Fruit fly (Drosophila melanogaster) whole organism, embryonic: ENCODE results near the gene CG12206.

Experiments used
- Bdp1 ChIP-seq: fragments of 200-800 bp; sonication (Bioruptor generic); optimal IDR thresholded peaks from 3 replicates; lab custom pipeline; 2016; ENCODE audit warnings: missing biosample characterization, missing genetic modification characterization
- CG10209 ChIP-seq: fragments of 200-800 bp; sonication (Bioruptor generic); optimal IDR thresholded peaks from 3 replicates; lab custom pipeline; 2017; ENCODE audit warnings: missing biosample characterization, mild to moderate bottlenecking, missing genetic modification characterization, missing genetic modification reagents
- CG10267 ChIP-seq: fragments of 200-800 bp; sonication (Bioruptor generic); optimal IDR thresholded peaks from 2 replicates; lab custom pipeline; 2018; ENCODE audit warnings: missing biosample characterization, mild to moderate bottlenecking, missing genetic modification characterization, moderate library complexity
- CG10274 ChIP-seq: fragments of 200-800 bp; sonication (Bioruptor generic); optimal IDR thresholded peaks from 3 replicates; lab custom pipeline; 2017; ENCODE audit warnings: missing biosample characterization, mild to moderate bottlenecking, missing genetic modification characterization
- CG10565 ChIP-seq: fragments of 200-800 bp; sonication (Bioruptor generic); optimal IDR thresholded peaks from 3 replicates; lab custom pipeline; 2016; ENCODE audit warnings: missing biosample characterization, mild to moderate bottlenecking, missing genetic modification characterization
- CG10959 ChIP-seq: fragments of 200-800 bp; sonication (Bioruptor generic); IDR thresholded peaks from 2 replicates; pipeline ENCODE4 v1.3.6; 2022; ENCODE audit warnings: missing biosample characterization, missing genetic modification characterization
- CG11247 ChIP-seq: fragments of 200-800 bp; sonication (Bioruptor generic); IDR thresholded peaks from 2 replicates; pipeline ENCODE4 v1.3.6; 2022; ENCODE audit warnings: missing biosample characterization, missing genetic modification characterization
- CG12155 ChIP-seq: fragments of 200-800 bp; sonication (Bioruptor generic); optimal IDR thresholded peaks from 3 replicates; lab custom pipeline; 2016; ENCODE audit warnings: missing biosample characterization, missing genetic modification characterization
- CG1233 ChIP-seq: fragments of 200-800 bp; sonication (Bioruptor generic); optimal IDR thresholded peaks from 4 replicates; lab custom pipeline; 2018; ENCODE audit warnings: missing biosample characterization, mild to moderate bottlenecking, missing genetic modification characterization
- CG16863 ChIP-seq: fragments of 200-800 bp; sonication (Bioruptor generic); optimal IDR thresholded peaks from 3 replicates; lab custom pipeline; 2016; ENCODE audit warnings: missing biosample characterization, missing genetic modification characterization
- CG17912 ChIP-seq: fragments of 200-800 bp; sonication (Bioruptor generic); optimal IDR thresholded peaks from 2 replicates; lab custom pipeline; 2018; ENCODE audit warnings: missing biosample characterization, mild to moderate bottlenecking, missing genetic modification characterization
- CG1792 ChIP-seq: fragments of 200-800 bp; sonication (Bioruptor generic); optimal IDR thresholded peaks from 2 replicates; lab custom pipeline; 2016; ENCODE audit warnings: missing biosample characterization, missing genetic modification characterization
- CG2120 ChIP-seq: fragments of 200-800 bp; sonication (Bioruptor generic); optimal IDR thresholded peaks from 3 replicates; lab custom pipeline; 2016; ENCODE audit warnings: missing biosample characterization, missing genetic modification characterization
- CG33557 ChIP-seq: fragments of 200-800 bp; sonication (Bioruptor generic); optimal IDR thresholded peaks from 2 replicates; lab custom pipeline; 2019; ENCODE audit warnings: missing biosample characterization, mild to moderate bottlenecking, missing genetic modification characterization, moderate library complexity
- CG43689 ChIP-seq: fragments of 200-800 bp; sonication (Bioruptor generic); IDR thresholded peaks from 2 replicates; pipeline ENCODE4 v1.3.6; 2022; ENCODE audit warnings: missing biosample characterization, missing genetic modification characterization
- CG4707 ChIP-seq: fragments of 200-800 bp; sonication (Bioruptor generic); optimal IDR thresholded peaks from 2 replicates; lab custom pipeline; 2018; ENCODE audit warnings: missing biosample characterization, mild to moderate bottlenecking, missing genetic modification characterization, moderate library complexity
- CG5953 ChIP-seq: fragments of 200-800 bp; sonication (Bioruptor generic); IDR thresholded peaks from 2 replicates; pipeline ENCODE4 v1.3.6; 2022; ENCODE audit warnings: missing biosample characterization, missing genetic modification characterization
- CG6175 ChIP-seq: fragments of 200-800 bp; sonication (Bioruptor generic); IDR thresholded peaks from 3 replicates; pipeline ENCODE4 v1.3.6; 2022; ENCODE audit warnings: missing biosample characterization, missing genetic modification characterization
- CG6689 ChIP-seq: fragments of 200-800 bp; sonication (Bioruptor generic); IDR thresholded peaks from 2 replicates; pipeline ENCODE4 v1.3.6; 2022; ENCODE audit warnings: missing biosample characterization, missing genetic modification characterization
- CG8281 ChIP-seq: fragments of 200-800 bp; sonication (Bioruptor generic); optimal IDR thresholded peaks from 2 replicates; lab custom pipeline; 2018; ENCODE audit warnings: missing biosample characterization, mild to moderate bottlenecking, missing genetic modification characterization, moderate library complexity
- CG8944 ChIP-seq: fragments of 200-800 bp; sonication (Bioruptor generic); optimal IDR thresholded peaks from 3 replicates; lab custom pipeline; 2016; ENCODE audit warnings: missing biosample characterization, missing genetic modification characterization
- CG9797 ChIP-seq: fragments of 200-800 bp; sonication (Bioruptor generic); optimal IDR thresholded peaks from 3 replicates; lab custom pipeline; 2018; ENCODE audit warnings: missing biosample characterization, mild to moderate bottlenecking, missing genetic modification characterization
- CG9932 ChIP-seq: fragments of 200-800 bp; sonication (Bioruptor generic); IDR thresholded peaks from 2 replicates; pipeline ENCODE4 v1.3.6; 2022; ENCODE audit warnings: missing biosample characterization, missing genetic modification characterization
- D ChIP-seq, 2 experiments: fragments of 200-800 bp in 1 of 2; fragments of >200 bp in 1 of 2; sonication (Bioruptor generic) in 1 of 2; optimal IDR thresholded peaks; 2 replicates in 1 of 2; 3 replicates in 1 of 2; lab custom pipeline; 2017; ENCODE audit warnings: mild to moderate bottlenecking in 1 of 2, missing biosample characterization in 1 of 2, missing genetic modification characterization in 1 of 2, missing genetic modification reagents in 1 of 2
- Dip3 ChIP-seq: fragments of 200-800 bp; sonication (Bioruptor generic); optimal IDR thresholded peaks from 3 replicates; lab custom pipeline; 2016; ENCODE audit warnings: missing biosample characterization, missing genetic modification characterization
- Elba2 ChIP-seq: fragments of 200-800 bp; sonication (Bioruptor generic); optimal IDR thresholded peaks from 3 replicates; lab custom pipeline; 2016; ENCODE audit warnings: missing biosample characterization, missing genetic modification characterization
- MESR4 ChIP-seq: fragments of 200-800 bp; sonication (Bioruptor generic); optimal IDR thresholded peaks from 2 replicates; lab custom pipeline; 2018; ENCODE audit warnings: missing biosample characterization, mild to moderate bottlenecking, missing genetic modification characterization, moderate library complexity
- NfI ChIP-seq: fragments of 200-800 bp; sonication (Bioruptor generic); optimal IDR thresholded peaks from 3 replicates; lab custom pipeline; 2018; ENCODE audit warnings: missing biosample characterization, mild to moderate bottlenecking, missing genetic modification characterization, moderate library complexity
- PHDP ChIP-seq: fragments of 200-800 bp; sonication (Bioruptor generic); optimal IDR thresholded peaks from 3 replicates; lab custom pipeline; 2018; ENCODE audit warnings: missing biosample characterization, mild to moderate bottlenecking, missing genetic modification characterization, moderate library complexity
- Xbp1 ChIP-seq: fragments of 200-800 bp; sonication (Bioruptor generic); optimal IDR thresholded peaks from 3 replicates; lab custom pipeline; 2016; ENCODE audit warnings: missing biosample characterization, mild to moderate bottlenecking, missing genetic modification characterization
- Xrp1 ChIP-seq: fragments of 200-800 bp; sonication (Bioruptor generic); IDR thresholded peaks from 2 replicates; pipeline ENCODE4 v1.3.6; 2022; ENCODE audit warnings: missing biosample characterization, missing genetic modification characterization
- YL-1 ChIP-seq: fragments of 200-800 bp; sonication (Bioruptor generic); optimal IDR thresholded peaks from 3 replicates; lab custom pipeline; 2017; ENCODE audit warnings: missing biosample characterization, mild to moderate bottlenecking, missing genetic modification characterization
- bsh ChIP-seq, 2 experiments: fragments of 200-800 bp; sonication (Bioruptor generic); optimal IDR thresholded peaks; 2 replicates each; lab custom pipeline; 2017 to 2018; ENCODE audit warnings: mild to moderate bottlenecking in 2 of 2, missing biosample characterization in 2 of 2, missing genetic modification characterization in 2 of 2, moderate library complexity in 1 of 2
- cg ChIP-seq: fragments of 200-800 bp; sonication (Bioruptor generic); optimal IDR thresholded peaks from 3 replicates; lab custom pipeline; 2019; ENCODE audit warnings: missing biosample characterization, mild to moderate bottlenecking, missing genetic modification characterization, moderate library complexity
- chm ChIP-seq: fragments of 200-800 bp; sonication (Bioruptor generic); IDR thresholded peaks from 2 replicates; pipeline ENCODE4 v1.3.6; 2022; ENCODE audit warnings: missing biosample characterization, missing genetic modification characterization
- corto ChIP-seq: fragments of 200-800 bp; sonication (Bioruptor generic); optimal IDR thresholded peaks from 2 replicates; lab custom pipeline; 2016; ENCODE audit warnings: missing biosample characterization, mild to moderate bottlenecking, missing genetic modification characterization, moderate library complexity
- esg ChIP-seq: fragments of 200-800 bp; sonication (Bioruptor generic); conservative IDR thresholded peaks from 2 replicates; pipeline ENCODE4 v1.3.6; 2022; ENCODE audit warnings: missing biosample characterization, missing genetic modification characterization
- gro ChIP-seq: fragments of 200-800 bp; sonication (Bioruptor generic); optimal IDR thresholded peaks from 2 replicates; lab custom pipeline; 2016; ENCODE audit warnings: missing biosample characterization, missing genetic modification characterization
- hb ChIP-seq: fragments of 200-800 bp; sonication (Bioruptor generic); IDR thresholded peaks from 3 replicates; pipeline ENCODE4 v1.3.6; 2022; ENCODE audit warnings: missing biosample characterization, missing genetic modification characterization; ENCODE audit not compliant: partially characterized antibody
- kni ChIP-seq: fragments of 200-800 bp; sonication (Bioruptor generic); optimal IDR thresholded peaks from 3 replicates; lab custom pipeline; 2017; ENCODE audit warnings: mild to moderate bottlenecking, missing biosample characterization, missing genetic modification reagents, missing genetic modification characterization
- knrl ChIP-seq: fragments of 200-800 bp; sonication (Bioruptor generic); IDR thresholded peaks from 3 replicates; pipeline ENCODE4 v1.3.6; 2022; ENCODE audit warnings: missing biosample characterization, missing genetic modification characterization; ENCODE audit not compliant: partially characterized antibody
- nerfin-2 ChIP-seq: fragments of 200-800 bp; sonication (Bioruptor generic); IDR thresholded peaks from 2 replicates; pipeline ENCODE4 v1.3.6; 2022; ENCODE audit warnings: missing biosample characterization, missing genetic modification characterization; ENCODE audit not compliant: partially characterized antibody
- rib ChIP-seq: fragments of 200-800 bp; sonication (Bioruptor generic); IDR thresholded peaks from 2 replicates; pipeline ENCODE4 v1.3.6; 2022; ENCODE audit warnings: missing biosample characterization, missing genetic modification characterization
- scrt ChIP-seq: fragments of 200-800 bp; sonication (Bioruptor generic); optimal IDR thresholded peaks from 2 replicates; lab custom pipeline; 2018; ENCODE audit warnings: missing biosample characterization, mild to moderate bottlenecking, missing genetic modification characterization, moderate library complexity
- sens ChIP-seq: fragments of 200-800 bp; sonication (Bioruptor generic); peaks from one replicate; lab custom pipeline; 2016; ENCODE audit warnings: missing biosample characterization, missing genetic modification characterization
- sqz ChIP-seq: fragments of 200-800 bp; sonication (Bioruptor generic); optimal IDR thresholded peaks from 3 replicates; lab custom pipeline; 2018; ENCODE audit warnings: missing biosample characterization, mild to moderate bottlenecking, missing genetic modification characterization
- sr ChIP-seq: fragments of 200-800 bp; sonication (Bioruptor generic); IDR thresholded peaks from 3 replicates; pipeline ENCODE4 v1.3.6; 2022; ENCODE audit warnings: missing biosample characterization, missing genetic modification characterization
- tup ChIP-seq: fragments of 200-800 bp; sonication (Bioruptor generic); optimal IDR thresholded peaks from 2 replicates; lab custom pipeline; 2016; ENCODE audit warnings: missing biosample characterization, mild to moderate bottlenecking, missing genetic modification characterization, moderate library complexity
- unpg ChIP-seq: fragments of 200-800 bp; sonication (Bioruptor generic); optimal IDR thresholded peaks from 3 replicates; lab custom pipeline; 2018; ENCODE audit warnings: missing biosample characterization, mild to moderate bottlenecking, missing genetic modification characterization, moderate library complexity
- wek ChIP-seq: fragments of 200-800 bp; sonication (Bioruptor generic); optimal IDR thresholded peaks from 3 replicates; lab custom pipeline; 2018; ENCODE audit warnings: missing biosample characterization, mild to moderate bottlenecking, missing genetic modification characterization, moderate library complexity
- z ChIP-seq: fragments of 200-800 bp; sonication (Bioruptor generic); IDR thresholded peaks from 3 replicates; pipeline ENCODE4 v1.3.6; 2022; ENCODE audit warnings: missing biosample characterization, missing genetic modification characterization

The CG12206 gene

DNA sequence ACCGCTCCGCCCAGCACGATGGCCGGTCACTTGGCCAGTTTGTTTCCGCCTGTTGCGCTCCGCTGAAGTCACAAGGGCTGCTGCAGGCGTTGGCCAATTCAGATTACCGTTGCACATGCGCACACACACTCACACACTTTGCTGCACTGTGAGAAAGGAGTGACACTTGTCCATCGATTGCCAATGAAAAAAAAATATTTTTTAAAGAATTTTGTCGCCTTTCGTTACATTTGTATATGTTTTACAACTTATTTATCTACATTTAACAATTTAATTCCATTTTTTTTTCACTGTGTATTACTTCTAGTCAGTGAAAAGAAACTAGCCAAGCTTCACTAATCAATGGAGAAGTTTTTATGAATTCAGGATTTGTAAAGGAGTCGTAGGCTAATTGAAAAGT lies 1.7 kb upstream of the CG12206 start (continued):
- no peak for TF ChIP-seq CG43689 (GFP tag; lab: Robert Waterston, UW)
- peak in 1 of 2 experiments; percentile 60 for TF ChIP-seq bsh (GFP tag; optimal IDR thresholded peaks at IDR 0.05; lab: Kevin White, UChicago)
- TF ChIP-seq CG10274 (GFP tag; lab: Kevin White, UChicago): no peak
- TF ChIP-seq D (optimal IDR thresholded peaks at IDR 0.05; lab: Kevin White, UChicago): no peak
- peak; percentile 34 for TF ChIP-seq D (GFP tag; optimal IDR thresholded peaks at IDR 0.05; lab: Kevin White, UChicago)
- no peak for TF ChIP-seq CG10209 (GFP tag; lab: Kevin White, UChicago)
- no peak for TF ChIP-seq wek (GFP tag; lab: Kevin White, UChicago)
- TF ChIP-seq Bdp1 (GFP tag; lab: Kevin White, UChicago): no peak
- TF ChIP-seq kni (GFP tag; lab: Kevin White, UChicago): no peak
- no peak for TF ChIP-seq sqz
- no peak for TF ChIP-seq NfI (GFP tag; lab: Kevin White, UChicago)
- no peak for TF ChIP-seq CG5953 (GFP tag; lab: Robert Waterston, UW)
- no peak for TF ChIP-seq sr (GFP tag; lab: Robert Waterston, UW)
- TF ChIP-seq esg (GFP tag; lab: Robert Waterston, UW): no peak
- TF ChIP-seq gro: no peak
- peak; percentile 52; the same call in 1 of the 2 replicates for TF ChIP-seq CG10959 (GFP tag; lab: Robert Waterston, UW)
- TF ChIP-seq chm (GFP tag; lab: Robert Waterston, UW): no peak
- no peak for TF ChIP-seq CG8944 (GFP tag; lab: Kevin White, UChicago)
- TF ChIP-seq CG16863 (GFP tag; lab: Kevin White, UChicago): peak; percentile 14
- TF ChIP-seq CG8281 (tag; lab: Kevin White, UChicago): no peak
- TF ChIP-seq Xbp1: peak; percentile 58
- no peak for TF ChIP-seq corto (GFP tag; lab: Kevin White, UChicago)
- TF ChIP-seq Xrp1 (GFP tag; lab: Robert Waterston, UW): peak; percentile 73
- peak; percentile 53; the same call in 1 of the 2 replicates for TF ChIP-seq CG6689 (GFP tag; lab: Robert Waterston, UW)
- no peak for TF ChIP-seq CG12155 (GFP tag; lab: Kevin White, UChicago)
- TF ChIP-seq Elba2: no peak
- TF ChIP-seq CG4707 (GFP tag; lab: Kevin White, UChicago): no peak
- TF ChIP-seq scrt (GFP tag; lab: Kevin White, UChicago): no peak
- no peak for TF ChIP-seq CG33557
- no peak for TF ChIP-seq nerfin-2 (GFP tag; lab: Robert Waterston, UW)
- peak; percentile 15; the same call in 1 of the 2 replicates for TF ChIP-seq CG9932
- no peak for TF ChIP-seq MESR4 (GFP tag; lab: Kevin White, UChicago)
- TF ChIP-seq tup (GFP tag; lab: Kevin White, UChicago): no peak
- no peak for TF ChIP-seq CG17912
- peak; percentile 44 for TF ChIP-seq unpg
- TF ChIP-seq CG2120 (GFP tag; lab: Kevin White, UChicago): no peak
- TF ChIP-seq CG1792: no peak
- TF ChIP-seq CG10565 (GFP tag; lab: Kevin White, UChicago): no peak
- peak; percentile 31 for TF ChIP-seq CG10267
- no peak for TF ChIP-seq CG6175
- no peak for TF ChIP-seq z
- TF ChIP-seq CG11247 (GFP tag; lab: Robert Waterston, UW): no peak
- no peak for TF ChIP-seq knrl (GFP tag; lab: Robert Waterston, UW)
- no peak for TF ChIP-seq CG1233
- no peak for TF ChIP-seq Dip3 (GFP tag; lab: Kevin White, UChicago)
- no peak for TF ChIP-seq hb (GFP tag; lab: Robert Waterston, UW)
- TF ChIP-seq rib (GFP tag; lab: Robert Waterston, UW): no peak
- peak; percentile 27 for TF ChIP-seq PHDP (tag; lab: Kevin White, UChicago)
- no peak for TF ChIP-seq YL-1 (GFP tag; lab: Kevin White, UChicago)
- TF ChIP-seq sens (GFP tag; lab: Kevin White, UChicago): peak; percentile 90
- TF ChIP-seq CG9797 (GFP tag; lab: Kevin White, UChicago): no peak
- no peak for TF ChIP-seq cg (GFP tag; lab: Kevin White, UChicago)
